Fruit fly (Drosophila melanogaster) whole organism, wandering third instar larva: ENCODE data around the gene CG8562.

ENCODE experiments used
- Abd-B ChIP-seq: fragments of >200 bp; optimal IDR thresholded peaks from 2 replicates; lab custom pipeline; 2017; ENCODE audit warnings: missing biosample characterization, missing genetic modification characterization
- CG32264 ChIP-seq: fragments of 200-800 bp; sonication (Bioruptor generic); optimal IDR thresholded peaks from 2 replicates; lab custom pipeline; 2016; ENCODE audit warnings: missing biosample characterization, missing genetic modification characterization
- CG9705 ChIP-seq: fragments of 200-800 bp; sonication (Bioruptor generic); optimal IDR thresholded peaks from 2 replicates; lab custom pipeline; 2018; ENCODE audit warnings: missing biosample characterization, mild to moderate bottlenecking, missing genetic modification characterization
- CrebA ChIP-seq: fragments of 200-800 bp; sonication (Bioruptor generic); optimal IDR thresholded peaks from 2 replicates; lab custom pipeline; 2016; ENCODE audit warnings: missing biosample characterization, mild to moderate bottlenecking, missing genetic modification characterization, borderline replicate concordance
- Dfd ChIP-seq: fragments of >200 bp; optimal IDR thresholded peaks from 2 replicates; lab custom pipeline; 2017; ENCODE audit warnings: missing biosample characterization, missing genetic modification characterization
- Dif ChIP-seq: fragments of 200-275, 200-300 bp; sonication (Bioruptor generic); optimal IDR thresholded peaks from 2 replicates; lab custom pipeline; 2018; ENCODE audit warnings: missing biosample characterization, missing genetic modification characterization; ENCODE audit not compliant: partially characterized antibody
- GATAd ChIP-seq: sonication (Bioruptor generic); optimal IDR thresholded peaks from 2 replicates; lab custom pipeline; 2016; ENCODE audit warnings: missing biosample characterization, missing genetic modification characterization
- HLH106 ChIP-seq: fragments of 200-800 bp; optimal IDR thresholded peaks from 3 replicates; lab custom pipeline; 2019; ENCODE audit warnings: missing biosample characterization, mild to moderate bottlenecking, missing genetic modification characterization, moderate library complexity
- Hnf4 ChIP-seq: fragments of 200-800 bp; sonication (Bioruptor generic); optimal IDR thresholded peaks from 2 replicates; lab custom pipeline; 2016; ENCODE audit warnings: missing biosample characterization, mild to moderate bottlenecking, missing genetic modification characterization
- Hr78 ChIP-seq: fragments of >200 bp; optimal IDR thresholded peaks from 2 replicates; lab custom pipeline; 2017; ENCODE audit warnings: missing biosample characterization, missing genetic modification characterization
- Hr83 ChIP-seq: fragments of 200-300 bp; sonication (Bioruptor generic); optimal IDR thresholded peaks from 2 replicates; lab custom pipeline; 2016; ENCODE audit warnings: missing biosample characterization, mild to moderate bottlenecking, missing genetic modification characterization, moderate library complexity; ENCODE audit not compliant: poor library complexity, severe bottlenecking
- Jra ChIP-seq: sonication (Bioruptor generic); optimal IDR thresholded peaks from 2 replicates; lab custom pipeline; 2016; ENCODE audit warnings: missing biosample characterization, missing genetic modification characterization
- Mio ChIP-seq: sonication (Bioruptor generic); optimal IDR thresholded peaks from 2 replicates; lab custom pipeline; 2016; ENCODE audit warnings: missing biosample characterization, missing genetic modification characterization
- Myc ChIP-seq: fragments of >200 bp; optimal IDR thresholded peaks from 2 replicates; lab custom pipeline; 2017
- N ChIP-seq: fragments of >200 bp; optimal IDR thresholded peaks from 2 replicates; lab custom pipeline; 2018; ENCODE audit warnings: missing biosample characterization, missing external identifiers, missing genetic modification characterization
- OdsH ChIP-seq: fragments of 200-800 bp; sonication (Bioruptor generic); optimal IDR thresholded peaks from 2 replicates; lab custom pipeline; 2016; ENCODE audit warnings: missing biosample characterization, mild to moderate bottlenecking, missing genetic modification characterization
- Rel ChIP-seq, 2 experiments: fragments of 200-800 bp; sonication (Bioruptor generic) in 1 of 2; optimal IDR thresholded peaks; 2 replicates in 1 of 2; 3 replicates in 1 of 2; lab custom pipeline; 2016 to 2019; ENCODE audit warnings: mild to moderate bottlenecking in 2 of 2, missing biosample characterization in 2 of 2, missing genetic modification characterization in 2 of 2, moderate library complexity in 1 of 2
- Sp1 ChIP-seq: fragments of 200-800 bp; sonication (Bioruptor generic); optimal IDR thresholded peaks from 3 replicates; lab custom pipeline; 2019; ENCODE audit warnings: missing biosample characterization, mild to moderate bottlenecking, missing genetic modification characterization, moderate library complexity
- Vsx2 ChIP-seq: fragments of 200-300, 225-300 bp; sonication (Bioruptor generic); optimal IDR thresholded peaks from 2 replicates; lab custom pipeline; 2018; ENCODE audit warnings: missing biosample characterization, missing genetic modification characterization; ENCODE audit not compliant: partially characterized antibody
- br ChIP-seq: fragments of 200-800 bp; sonication (Bioruptor generic); optimal IDR thresholded peaks from 2 replicates; lab custom pipeline; 2016; ENCODE audit warnings: missing biosample characterization, missing genetic modification characterization
- brk ChIP-seq: fragments of 200-800 bp; sonication (Bioruptor generic); optimal IDR thresholded peaks from 2 replicates; lab custom pipeline; 2016; ENCODE audit warnings: missing biosample characterization, mild to moderate bottlenecking, missing genetic modification characterization
- dl ChIP-seq, 2 experiments: fragments of 175-275, 200-275 bp in 1 of 2; fragments of 200-275 bp in 1 of 2; sonication (Bioruptor generic); optimal IDR thresholded peaks; lab custom pipeline; 2018; ENCODE audit warnings: mild to moderate bottlenecking in 2 of 2, missing biosample characterization in 2 of 2, missing genetic modification characterization in 2 of 2, moderate library complexity in 2 of 2; ENCODE audit not compliant: partially characterized antibody in 2 of 2, insufficient read depth in 1 of 2
- dmrt93B ChIP-seq: fragments of 200-800 bp; sonication (Bioruptor generic); optimal IDR thresholded peaks from 2 replicates; lab custom pipeline; 2018; ENCODE audit warnings: missing biosample characterization, mild to moderate bottlenecking, missing genetic modification characterization
- dsf ChIP-seq: sonication (Bioruptor generic); optimal IDR thresholded peaks from 2 replicates; lab custom pipeline; 2016; ENCODE audit warnings: missing biosample characterization, missing genetic modification characterization, borderline replicate concordance
- ey ChIP-seq: fragments of 200-800 bp; sonication (Bioruptor generic); optimal IDR thresholded peaks from 2 replicates; lab custom pipeline; 2016; ENCODE audit warnings: missing biosample characterization, missing genetic modification characterization
- foxo ChIP-seq, 2 experiments: fragments of 200-800 bp; sonication (Bioruptor generic); optimal IDR thresholded peaks; 2 replicates in 1 of 2; 3 replicates in 1 of 2; lab custom pipeline; 2016 to 2017; ENCODE audit warnings: missing biosample characterization in 2 of 2, missing genetic modification characterization in 2 of 2
- fru ChIP-seq: fragments of 200-800 bp; sonication (Bioruptor generic); optimal IDR thresholded peaks from 3 replicates; lab custom pipeline; 2016; ENCODE audit warnings: missing biosample characterization, mild to moderate bottlenecking, missing genetic modification characterization
- h ChIP-seq: fragments of 200-800 bp; sonication (Bioruptor generic); optimal IDR thresholded peaks from 3 replicates; lab custom pipeline; 2016; ENCODE audit warnings: missing biosample characterization, mild to moderate bottlenecking, missing genetic modification characterization
- jim ChIP-seq: fragments of 175-275, 200-325 bp; sonication (Bioruptor generic); optimal IDR thresholded peaks from 2 replicates; lab custom pipeline; 2016; ENCODE audit warnings: missing biosample characterization, mild to moderate bottlenecking, missing genetic modification characterization
- lola ChIP-seq: fragments of >200 bp; optimal IDR thresholded peaks from 2 replicates; lab custom pipeline; 2017; ENCODE audit warnings: missing biosample characterization, missing genetic modification characterization
- pan ChIP-seq: fragments of >200 bp; optimal IDR thresholded peaks from 2 replicates; lab custom pipeline; 2017
- psq ChIP-seq: fragments of 200-800 bp; sonication (Bioruptor generic); optimal IDR thresholded peaks from 3 replicates; lab custom pipeline; 2017; ENCODE audit warnings: missing biosample characterization, mild to moderate bottlenecking, missing genetic modification characterization, moderate library complexity
- rgr ChIP-seq: fragments of 200-800 bp; sonication (Bioruptor generic); optimal IDR thresholded peaks from 3 replicates; lab custom pipeline; 2016; ENCODE audit warnings: missing biosample characterization, mild to moderate bottlenecking, missing genetic modification characterization
- sage ChIP-seq: fragments of 200-800 bp; sonication (Bioruptor generic); optimal IDR thresholded peaks from 2 replicates; lab custom pipeline; 2016; ENCODE audit warnings: missing biosample characterization, mild to moderate bottlenecking, missing genetic modification characterization
- sv ChIP-seq: fragments of 200-800 bp; sonication (Bioruptor generic); optimal IDR thresholded peaks from 3 replicates; lab custom pipeline; 2016; ENCODE audit warnings: missing biosample characterization, missing genetic modification characterization
- tai ChIP-seq: sonication (Bioruptor generic); optimal IDR thresholded peaks from 2 replicates; lab custom pipeline; 2016; ENCODE audit warnings: missing biosample characterization, missing genetic modification characterization
- usp ChIP-seq: fragments of >200 bp; optimal IDR thresholded peaks from 2 replicates; lab custom pipeline; 2017; ENCODE audit warnings: missing biosample characterization, missing genetic modification characterization
- woc ChIP-seq: sonication (Bioruptor generic); optimal IDR thresholded peaks from 2 replicates; lab custom pipeline; 2016; ENCODE audit warnings: missing biosample characterization, mild to moderate bottlenecking, missing genetic modification characterization

CG8562 gene

DNA sequence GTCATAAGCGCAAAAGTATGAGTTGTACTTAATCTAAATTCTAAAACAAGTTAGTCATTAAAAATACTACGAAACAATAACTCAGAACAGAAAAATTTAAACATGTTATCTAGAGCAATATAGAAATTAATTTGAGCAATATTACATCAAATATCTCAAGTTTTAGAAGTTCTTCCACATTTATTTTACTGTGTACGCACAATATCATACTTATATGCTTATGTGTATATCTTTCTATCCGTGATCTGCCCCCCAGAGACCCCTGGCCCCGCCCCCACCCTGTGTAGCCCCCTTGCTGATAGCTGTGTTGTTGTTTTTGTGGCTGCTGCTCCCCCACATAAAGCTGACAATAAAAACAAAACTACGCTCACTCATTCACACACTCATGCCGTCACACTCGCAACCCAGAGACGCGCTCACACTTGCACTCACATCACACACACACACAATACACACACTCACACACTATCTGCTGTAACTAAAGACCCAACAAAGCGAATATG lies 35.3 kb downstream of the CG8562 start:
- TF ChIP-seq foxo (GFP tag; optimal IDR thresholded peaks at IDR 0.05; lab: Kevin White, UChicago) (peak in 1 of 2 experiments; percentile 15), Dfd (GFP tag; lab: Kevin White, UChicago) (peak; percentile 21), sv (GFP tag; lab: Kevin White, UChicago) (no peak)

DNA sequence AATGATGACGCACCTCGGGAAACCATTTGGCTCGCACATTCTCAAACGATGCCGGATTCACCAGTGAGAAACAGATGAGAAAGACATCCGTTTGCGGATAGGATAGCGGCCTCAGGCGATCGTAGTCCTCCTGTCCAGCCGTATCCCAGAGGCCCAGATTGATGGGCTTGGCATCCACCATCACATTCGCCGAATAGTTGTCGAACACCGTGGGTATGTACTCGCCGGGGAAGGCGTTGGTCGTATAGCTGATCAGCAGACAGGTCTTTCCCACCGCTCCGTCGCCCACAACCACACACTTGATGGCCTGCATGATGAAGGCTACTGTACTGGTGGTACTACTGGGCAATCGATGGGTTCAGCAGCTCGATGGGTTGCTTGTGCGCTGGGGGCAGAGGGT lies 36.1 kb downstream of the CG8562 start:
- TF ChIP-seq sage = no peak
- TF ChIP-seq tai (GFP tag; lab: Kevin White, UChicago) = no peak
- TF ChIP-seq pan (lab: Kevin White, UChicago) = no peak
- no peak for TF ChIP-seq brk (GFP tag; lab: Kevin White, UChicago)
- TF ChIP-seq Hr78 = no peak
- TF ChIP-seq Hnf4 (GFP tag; lab: Kevin White, UChicago) = no peak

DNA sequence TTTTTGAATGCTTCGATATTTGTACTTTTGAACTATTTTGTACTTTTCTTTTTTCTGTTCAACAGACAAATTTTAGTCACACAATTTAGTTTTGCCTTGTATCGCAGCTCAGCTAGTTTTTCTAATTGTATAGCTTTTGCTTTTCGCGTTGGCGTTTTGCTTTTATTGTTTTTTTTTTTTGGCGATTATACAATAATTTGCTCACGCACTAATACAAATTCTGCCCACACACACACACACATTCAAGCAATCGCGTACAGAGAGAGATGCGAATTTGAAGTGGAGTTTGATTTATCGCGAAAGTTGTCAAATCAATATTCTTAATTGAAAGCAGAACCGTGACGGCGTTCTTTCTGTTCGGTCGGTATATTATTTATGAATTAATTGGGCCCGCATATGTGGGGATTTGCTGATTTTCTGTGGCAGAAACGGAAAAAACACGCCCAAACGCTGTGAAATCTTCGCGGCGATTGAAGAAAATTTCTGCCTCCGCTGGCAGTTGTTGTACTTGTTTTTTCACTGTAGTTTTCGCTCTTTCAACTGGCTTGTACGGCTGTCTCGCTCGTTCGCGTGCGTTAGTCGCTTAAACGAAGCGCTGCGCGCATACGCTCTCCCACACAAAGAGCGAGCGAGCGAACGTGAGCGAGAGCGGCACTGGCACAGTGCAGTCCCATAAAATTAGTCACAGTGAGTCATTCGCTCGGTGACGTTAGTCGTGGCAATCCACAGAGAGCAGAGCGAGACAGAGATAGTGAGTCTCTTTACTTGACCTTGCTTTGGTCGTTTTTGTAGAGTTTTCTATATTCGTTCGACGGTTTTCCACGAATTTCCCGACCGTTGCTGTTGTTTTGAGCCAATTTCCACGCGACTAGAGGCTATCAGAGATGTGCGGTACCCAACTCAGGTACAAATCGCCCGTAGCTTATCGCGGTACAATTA lies 36.9 kb downstream of the CG8562 start, which contains the start of gene Rac2:
Rac2 (minus strand) TSS at position 476 of the 939 bp plus-strand sequence.
- no peak for TF ChIP-seq CG9705
- no peak for TF ChIP-seq Myc (lab: Kevin White, UChicago)
- TF ChIP-seq psq (GFP tag; lab: Kevin White, UChicago) = peak; percentile 30
- TF ChIP-seq Mio (GFP tag; lab: Kevin White, UChicago) = no peak
- peak; percentile 22 for TF ChIP-seq Sp1
- TF ChIP-seq Jra (GFP tag; lab: Kevin White, UChicago) = peak; percentile 99
- TF ChIP-seq fru (GFP tag; lab: Kevin White, UChicago) = peak; percentile 61
- TF ChIP-seq tai (GFP tag; lab: Kevin White, UChicago) = peak; percentile 58
- peak; percentile 37 for TF ChIP-seq br (GFP tag; lab: Kevin White, UChicago)
- TF ChIP-seq rgr (GFP tag; lab: Kevin White, UChicago) = peak; percentile 51
- no peak for TF ChIP-seq Dfd (GFP tag; lab: Kevin White, UChicago)
- TF ChIP-seq sv (GFP tag; lab: Kevin White, UChicago) = no peak
- no peak for TF ChIP-seq usp (GFP tag; lab: Kevin White, UChicago)
- TF ChIP-seq Abd-B (GFP tag; lab: Kevin White, UChicago) = no peak
- TF ChIP-seq foxo (GFP tag; optimal IDR thresholded peaks at IDR 0.05; lab: Kevin White, UChicago) = peak in 1 of 2 experiments; percentile 34
- no peak for TF ChIP-seq dsf
- no peak for TF ChIP-seq N (GFP tag; lab: Kevin White, UChicago)
- TF ChIP-seq Rel (GFP tag; optimal IDR thresholded peaks at IDR 0.05; lab: Kevin White, UChicago) = no peak
- peak; percentile 42 for TF ChIP-seq Rel (tag; optimal IDR thresholded peaks at IDR 0.05; lab: Kevin White, UChicago)
- peak; percentile 50 for TF ChIP-seq ey (GFP tag; lab: Kevin White, UChicago)
- no peak for TF ChIP-seq CrebA (GFP tag; lab: Kevin White, UChicago)
- peak; percentile 41 for TF ChIP-seq woc (GFP tag; lab: Kevin White, UChicago)
- no peak for TF ChIP-seq brk (GFP tag; lab: Kevin White, UChicago)
- no peak for TF ChIP-seq Hr78
- TF ChIP-seq Vsx2 (GFP tag; lab: Kevin White, UChicago) = peak; percentile 41
- TF ChIP-seq dmrt93B = peak; percentile 21
- peak; percentile 94 for TF ChIP-seq Dif (GFP tag; lab: Kevin White, UChicago)
- TF ChIP-seq sage = no peak
- TF ChIP-seq CG32264 (GFP tag; lab: Kevin White, UChicago) = no peak
- TF ChIP-seq Hnf4 (GFP tag; lab: Kevin White, UChicago) = peak; percentile 28
- TF ChIP-seq pan (lab: Kevin White, UChicago) = no peak
- TF ChIP-seq GATAd (GFP tag; lab: Kevin White, UChicago) = no peak
- TF ChIP-seq OdsH (GFP tag; lab: Kevin White, UChicago) = peak; percentile 37
- peak; percentile 65 for TF ChIP-seq h (GFP tag; lab: Kevin White, UChicago)
- TF ChIP-seq jim = no peak
- peak; percentile 75 to 87 for TF ChIP-seq dl (GFP tag; optimal IDR thresholded peaks at IDR 0.05; lab: Kevin White, UChicago; ENCODE audit: insufficient read depth in 1 of 2, partially characterized antibody in 2 of 2)
- no peak for TF ChIP-seq lola
- TF ChIP-seq HLH106 (tag; lab: Kevin White, UChicago) = peak; percentile 60
- TF ChIP-seq Hr83 (GFP tag; lab: Kevin White, UChicago) = no peak
- TF ChIP-seq, all 38 proteins: peak for 19
